Worm (Caenorhabditis elegans): ENCODE data around the gene rpn-7.

The rpn-7 gene

ce11 chrIV:9367852-9368627 lies 51.6 kb downstream of the rpn-7 start:
- TF ChIP-seq aly-1 (tag; optimal IDR thresholded peaks at IDR 0.05) (no peak), hmbx-1 (tag; optimal IDR thresholded peaks at IDR 0.05) (no peak)

Measured in whole organism, early embryonic.